Worm (Caenorhabditis elegans): ENCODE measurements around the gene gpdh-2.

gpdh-2 gene

ce11 chrIII:9860201-9860780, 1.3 kb upstream of the gpdh-2 start, which contains the start of gene twk-48:
Gene twk-48, plus strand, starts transcription at chrIII:9860730.
- TF ChIP-seq fkh-10 (GFP tag; optimal IDR thresholded peaks at IDR 0.05): peak; percentile 57
- TF ChIP-seq lin-39 (tag; optimal IDR thresholded peaks at IDR 0.05): peak; percentile 15
- TF ChIP-seq lsy-12 (tag; optimal IDR thresholded peaks at IDR 0.05): no peak
- peak; percentile 24 for TF ChIP-seq nfya-1 (tag; optimal IDR thresholded peaks at IDR 0.05; ENCODE audit: insufficient read depth)

ce11 chrIII:9858061-9858460, 922 bp downstream of the gpdh-2 start:
- TF ChIP-seq nhr-11 (tag; optimal IDR thresholded peaks at IDR 0.05): no peak
- peak; percentile 1 for TF ChIP-seq pha-4 (tag; optimal IDR thresholded peaks at IDR 0.05)
- TF ChIP-seq elt-2 (tag; optimal IDR thresholded peaks at IDR 0.05): peak; percentile 68
- TF ChIP-seq pqm-1 (tag; optimal IDR thresholded peaks at IDR 0.05): peak; percentile 68
- no peak for TF ChIP-seq zag-1 (tag; optimal IDR thresholded peaks at IDR 0.05)
- no peak for TF ChIP-seq ZK546.5 (tag; optimal IDR thresholded peaks at IDR 0.05)
- TF ChIP-seq ceh-28 (tag; optimal IDR thresholded peaks at IDR 0.05): peak; percentile 72
- peak; percentile 50 for TF ChIP-seq nhr-23 (tag; optimal IDR thresholded peaks at IDR 0.05)
- TF ChIP-seq egl-27 (tag; optimal IDR thresholded peaks at IDR 0.05): no peak
- TF ChIP-seq ztf-11 (tag; optimal IDR thresholded peaks at IDR 0.05): no peak
- peak; percentile 97 for TF ChIP-seq elt-1 (tag; optimal IDR thresholded peaks at IDR 0.05)
- TF ChIP-seq nhr-43 (tag; optimal IDR thresholded peaks at IDR 0.05; ENCODE audit: poor library complexity, severe bottlenecking): peak; percentile 30
- no peak for TF ChIP-seq mdl-1 (tag; optimal IDR thresholded peaks at IDR 0.05)
- no peak for TF ChIP-seq fos-1 (tag; optimal IDR thresholded peaks at IDR 0.05)

- TF ChIP-seq nhr-25 (tag; optimal IDR thresholded peaks at IDR 0.05) (no peak), elt-2 (tag; optimal IDR thresholded peaks at IDR 0.05) (peak; percentile 70), pha-4 (tag; optimal IDR thresholded peaks at IDR 0.05) (peak; percentile 28)
Observed at ce11 chrIII:9857110-9857509, 1.9 kb downstream of the gpdh-2 start.

ce11 chrIII:9854960-9855359, 4.0 kb downstream of the gpdh-2 start:
- TF ChIP-seq mdl-1 (tag; optimal IDR thresholded peaks at IDR 0.05) (no peak), sea-2 (GFP tag; optimal IDR thresholded peaks at IDR 0.05) (no peak), nhr-12 (tag; optimal IDR thresholded peaks at IDR 0.05) (no peak), egl-5 (tag; optimal IDR thresholded peaks at IDR 0.05) (no peak), ztf-11 (tag; optimal IDR thresholded peaks at IDR 0.05) (no peak), snpc-4 (tag; optimal IDR thresholded peaks at IDR 0.05) (no peak), unc-62 (GFP tag; optimal IDR thresholded peaks at IDR 0.05) (no peak), fkh-2 (tag; optimal IDR thresholded peaks at IDR 0.05) (no peak), lin-39 (tag; optimal IDR thresholded peaks at IDR 0.05) (no peak), hmg-11 (tag; optimal IDR thresholded peaks at IDR 0.05) (no peak), eor-1 (tag; optimal IDR thresholded peaks at IDR 0.05) (no peak), pha-4 (tag; optimal IDR thresholded peaks at IDR 0.05) (no peak), elt-3 (tag; optimal IDR thresholded peaks at IDR 0.05) (no peak), ama-1 (optimal IDR thresholded peaks at IDR 0.05) (no peak), elt-2 (tag; optimal IDR thresholded peaks at IDR 0.05) (no peak), ztf-4 (tag; optimal IDR thresholded peaks at IDR 0.05) (no peak), nhr-67 (tag; optimal IDR thresholded peaks at IDR 0.05) (no peak)

ce11 chrIII:9853667-9854620, 5.0 kb downstream of the gpdh-2 start:
- TF ChIP-seq unc-62 (GFP tag; optimal IDR thresholded peaks at IDR 0.05) (no peak), skn-1 (tag; optimal IDR thresholded peaks at IDR 0.05) (no peak), ama-1 (optimal IDR thresholded peaks at IDR 0.05) (peak; percentile 7), sea-2 (GFP tag; optimal IDR thresholded peaks at IDR 0.05) (no peak), nhr-11 (tag; optimal IDR thresholded peaks at IDR 0.05) (no peak), elt-2 (tag; optimal IDR thresholded peaks at IDR 0.05) (peak; percentile 15), fos-1 (tag; optimal IDR thresholded peaks at IDR 0.05) (no peak), elt-1 (tag; optimal IDR thresholded peaks at IDR 0.05) (no peak)

All from whole organism, L3 larva.